Worm (Caenorhabditis elegans) whole organism, early embryonic: ENCODE data around the gene Y22D7AL.3.

Experiments used
- B0310.2 ChIP-seq: sonication (generic microtip); optimal IDR thresholded peaks from 2 replicates; lab custom pipeline; 2016; ENCODE audit warnings: mild to moderate bottlenecking, missing genetic modification characterization, missing compliant biosample characterization
- F13C5.2 ChIP-seq: sonication (generic microtip); optimal IDR thresholded peaks from 2 replicates; lab custom pipeline; 2017; ENCODE audit warnings: mild to moderate bottlenecking, missing genetic modification characterization, inconsistent platforms, missing compliant biosample characterization
- aly-1 ChIP-seq: sonication (generic microtip); optimal IDR thresholded peaks from 2 replicates; lab custom pipeline; 2016; ENCODE audit warnings: missing genetic modification characterization, missing compliant biosample characterization
- ama-1 ChIP-seq: fragments of 150-350 bp; optimal IDR thresholded peaks from 2 replicates; lab custom pipeline; 2014
- ceh-13 ChIP-seq: fragments of 200-800 bp; sonication (Bioruptor generic); optimal IDR thresholded peaks from 2 replicates; lab custom pipeline; 2018; ENCODE audit warnings: mild to moderate bottlenecking, missing genetic modification characterization, missing compliant biosample characterization
- ceh-36 ChIP-seq: sonication (generic microtip); optimal IDR thresholded peaks from 2 replicates; lab custom pipeline; 2016; ENCODE audit warnings: missing genetic modification characterization, inconsistent platforms, missing compliant biosample characterization
- ets-7 ChIP-seq: sonication (generic microtip); optimal IDR thresholded peaks from 2 replicates; lab custom pipeline; 2016; ENCODE audit warnings: missing genotype, missing genetic modification characterization, missing compliant biosample characterization
- flt-1 ChIP-seq: fragments of 200-800 bp; sonication (Bioruptor generic); IDR thresholded peaks from 2 replicates; pipeline ENCODE4 v1.3.6; 2022; ENCODE audit warnings: missing genetic modification characterization, missing compliant biosample characterization
- hmbx-1 ChIP-seq: sonication (generic microtip); optimal IDR thresholded peaks from 2 replicates; lab custom pipeline; 2016; ENCODE audit warnings: mild to moderate bottlenecking, missing genetic modification characterization, missing compliant biosample characterization
- hmg-4 ChIP-seq: fragments of 200-800 bp; sonication (Bioruptor generic); optimal IDR thresholded peaks from 2 replicates; lab custom pipeline; 2018; ENCODE audit warnings: mild to moderate bottlenecking, missing genetic modification characterization, missing compliant biosample characterization
- hnd-1 ChIP-seq: sonication (generic microtip); optimal IDR thresholded peaks from 2 replicates; lab custom pipeline; 2016; ENCODE audit warnings: missing genetic modification characterization, missing compliant biosample characterization
- pes-1 ChIP-seq: fragments of 200-800 bp; sonication (Bioruptor generic); IDR thresholded peaks from 2 replicates; pipeline ENCODE4 v1.3.6; 2022; ENCODE audit warnings: missing genetic modification reagents, missing genetic modification characterization, missing compliant biosample characterization
- scrt-1 ChIP-seq: fragments of 200-800 bp; sonication (Bioruptor generic); IDR thresholded peaks from 2 replicates; pipeline ENCODE4 v1.3.6; 2022; ENCODE audit warnings: missing genetic modification characterization, missing compliant biosample characterization
- sea-1 ChIP-seq: fragments of 200-800 bp; sonication (Bioruptor generic); conservative IDR thresholded peaks from 2 replicates; pipeline ENCODE4 v1.3.6; 2022; ENCODE audit warnings: missing genetic modification characterization, missing compliant biosample characterization
- tbx-11 ChIP-seq: fragments of 200-800 bp; sonication (Bioruptor generic); IDR thresholded peaks from 2 replicates; pipeline ENCODE4 v1.3.6; 2022; ENCODE audit warnings: missing genetic modification characterization, missing compliant biosample characterization
- tbx-37 ChIP-seq: fragments of 200-800 bp; sonication (Bioruptor generic); conservative IDR thresholded peaks from 2 replicates; pipeline ENCODE4 v1.3.6; 2022; ENCODE audit warnings: missing genetic modification reagents, missing genetic modification characterization, missing compliant biosample characterization
- tra-4 ChIP-seq: sonication (generic microtip); optimal IDR thresholded peaks from 2 replicates; lab custom pipeline; 2017; ENCODE audit warnings: missing genetic modification characterization, missing compliant biosample characterization

The Y22D7AL.3 gene

ce11 chrIII:1604514-1604976, 36.7 kb upstream of the Y22D7AL.3 start, which contains the start of gene Y22D7AL.6:
Y22D7AL.6 (plus strand) TSS chrIII:1604926.
- peak; percentile 75 for TF ChIP-seq F13C5.2 (tag; lab: Kevin White, UChicago)
- TF ChIP-seq ama-1 (lab: Kevin White, UChicago), result no peak
- TF ChIP-seq ets-7, result peak; percentile 66
- TF ChIP-seq tbx-11 (GFP tag; lab: Robert Waterston, UW), result peak; percentile 78
- TF ChIP-seq flt-1 (GFP tag; lab: Robert Waterston, UW), result peak; percentile 88
- TF ChIP-seq sea-1 (GFP tag; lab: Robert Waterston, UW), result peak; percentile 89
- peak; percentile 92 for TF ChIP-seq pes-1 (GFP tag; lab: Robert Waterston, UW)
- peak; percentile 69 for TF ChIP-seq hnd-1
- peak; percentile 87 for TF ChIP-seq B0310.2
- TF ChIP-seq tbx-37, result peak; percentile 77
- peak; percentile 96 for TF ChIP-seq hmg-4 (GFP tag; lab: Kevin White, UChicago)
- peak; percentile 93 for TF ChIP-seq scrt-1 (GFP tag; lab: Robert Waterston, UW)
- TF ChIP-seq hmbx-1, result peak; percentile 64
- TF ChIP-seq ceh-13, result peak; percentile 72
- TF ChIP-seq ceh-36 (tag; lab: Kevin White, UChicago), result peak; percentile 82
- peak; percentile 72 for TF ChIP-seq tra-4 (tag; lab: Kevin White, UChicago)
- peak; percentile 75 for TF ChIP-seq aly-1

- TF ChIP-seq ceh-36 (tag; lab: Kevin White, UChicago) (no peak), F13C5.2 (tag; lab: Kevin White, UChicago) (no peak)
Observed at ce11 chrIII:1607659-1608058, 33.6 kb upstream of the Y22D7AL.3 start.

ce11 chrIII:1610938-1611337, 30.3 kb upstream of the Y22D7AL.3 start:
- TF ChIP-seq F13C5.2 (tag; lab: Kevin White, UChicago), result no peak
- no peak for TF ChIP-seq sea-1 (GFP tag; lab: Robert Waterston, UW)
- TF ChIP-seq tra-4 (tag; lab: Kevin White, UChicago), result no peak
- TF ChIP-seq hmg-4 (GFP tag; lab: Kevin White, UChicago), result no peak
- no peak for TF ChIP-seq ama-1 (lab: Kevin White, UChicago)
- TF ChIP-seq tbx-11 (GFP tag; lab: Robert Waterston, UW), result no peak
- no peak for TF ChIP-seq ceh-13
- no peak for TF ChIP-seq aly-1
- no peak for TF ChIP-seq B0310.2
- TF ChIP-seq tbx-37, result no peak
- no peak for TF ChIP-seq ceh-36 (tag; lab: Kevin White, UChicago)
- no peak for TF ChIP-seq pes-1 (GFP tag; lab: Robert Waterston, UW)
- TF ChIP-seq flt-1 (GFP tag; lab: Robert Waterston, UW), result no peak
- TF ChIP-seq scrt-1 (GFP tag; lab: Robert Waterston, UW), result no peak
- no peak for TF ChIP-seq ets-7
- no peak for TF ChIP-seq hnd-1
- TF ChIP-seq hmbx-1, result no peak

ce11 chrIII:1612974-1613568, 28.2 kb upstream of the Y22D7AL.3 start:
- TF ChIP-seq scrt-1 (GFP tag; lab: Robert Waterston, UW) (no peak), hnd-1 (no peak), pes-1 (GFP tag; lab: Robert Waterston, UW) (0 out of 2 replicates have a peak, but pooled peaks have one; percentile 51)

ce11 chrIII:1613933-1614332, 27.3 kb upstream of the Y22D7AL.3 start, which contains the start of gene Y22D7AL.9:
Y22D7AL.9 (minus strand) TSS chrIII:1614033.
- TF ChIP-seq hmbx-1 (no peak), F13C5.2 (tag; lab: Kevin White, UChicago) (no peak), tra-4 (tag; lab: Kevin White, UChicago) (no peak), flt-1 (GFP tag; lab: Robert Waterston, UW) (no peak), B0310.2 (no peak)

ce11 chrIII:1614412-1614811, 26.9 kb upstream of the Y22D7AL.3 start:
- TF ChIP-seq tbx-37 (no peak), ceh-36 (tag; lab: Kevin White, UChicago) (no peak), sea-1 (GFP tag; lab: Robert Waterston, UW) (no peak), hnd-1 (no peak), pes-1 (GFP tag; lab: Robert Waterston, UW) (no peak), hmg-4 (GFP tag; lab: Kevin White, UChicago) (no peak), flt-1 (GFP tag; lab: Robert Waterston, UW) (no peak), F13C5.2 (tag; lab: Kevin White, UChicago) (no peak), aly-1 (no peak), tra-4 (tag; lab: Kevin White, UChicago) (no peak), ama-1 (lab: Kevin White, UChicago) (no peak), ceh-13 (no peak), B0310.2 (no peak), ets-7 (no peak), hmbx-1 (no peak), tbx-11 (GFP tag; lab: Robert Waterston, UW) (no peak), scrt-1 (GFP tag; lab: Robert Waterston, UW) (no peak)

- no peak for TF ChIP-seq hnd-1
- TF ChIP-seq sea-1 (GFP tag; lab: Robert Waterston, UW), result 0 out of 2 replicates have a peak, but pooled peaks have one; percentile 38
- no peak for TF ChIP-seq ets-7
- TF ChIP-seq ama-1 (lab: Kevin White, UChicago), result no peak
- no peak for TF ChIP-seq scrt-1 (GFP tag; lab: Robert Waterston, UW)
- no peak for TF ChIP-seq flt-1 (GFP tag; lab: Robert Waterston, UW)
- TF ChIP-seq B0310.2, result peak; percentile 44
- no peak for TF ChIP-seq hmbx-1
- no peak for TF ChIP-seq hmg-4 (GFP tag; lab: Kevin White, UChicago)
Observed at ce11 chrIII:1616245-1617026, 24.8 kb upstream of the Y22D7AL.3 start.
